Fruit fly (Drosophila melanogaster) whole organism, embryonic: ENCODE measurements around the gene PH4alphaEFB.

ENCODE experiments used
- ATbp ChIP-seq: fragments of 200-800 bp; sonication (Bioruptor generic); optimal IDR thresholded peaks from 2 replicates; lab custom pipeline; 2017; ENCODE audit warnings: missing biosample characterization, mild to moderate bottlenecking, missing genetic modification characterization, missing genetic modification reagents
- Awh ChIP-seq: fragments of 200-800 bp; sonication (Bioruptor generic); IDR thresholded peaks from 2 replicates; pipeline ENCODE4, ENCODE4 v1.3.6; 2022; ENCODE audit warnings: missing biosample characterization, missing genetic modification characterization
- CG10431 ChIP-seq: fragments of 200-800 bp; sonication (Bioruptor generic); optimal IDR thresholded peaks from 3 replicates; lab custom pipeline; 2018; ENCODE audit warnings: missing biosample characterization, mild to moderate bottlenecking, missing genetic modification characterization
- CG11723 ChIP-seq: fragments of 200-800 bp; sonication (Bioruptor generic); optimal IDR thresholded peaks from 2 replicates; lab custom pipeline; 2017; ENCODE audit warnings: missing biosample characterization, mild to moderate bottlenecking, missing genetic modification characterization
- CG12659 ChIP-seq: fragments of 200-800 bp; sonication (Bioruptor generic); optimal IDR thresholded peaks from 3 replicates; lab custom pipeline; 2017; ENCODE audit warnings: mild to moderate bottlenecking, missing biosample characterization, missing genetic modification reagents, missing genetic modification characterization
- CG12942 ChIP-seq: fragments of 200-800 bp; sonication (Bioruptor generic); optimal IDR thresholded peaks from 3 replicates; lab custom pipeline; 2016; ENCODE audit warnings: missing biosample characterization, missing genetic modification characterization
- CG13424 ChIP-seq: fragments of 200-800 bp; sonication (Bioruptor generic); optimal IDR thresholded peaks from 2 replicates; lab custom pipeline; 2019; ENCODE audit warnings: missing biosample characterization, mild to moderate bottlenecking, missing genetic modification characterization, moderate library complexity
- CG13624 ChIP-seq: fragments of 200-800 bp; sonication (Bioruptor generic); optimal IDR thresholded peaks from 2 replicates; lab custom pipeline; 2016; ENCODE audit warnings: missing biosample characterization, missing genetic modification characterization
- CG14441 ChIP-seq: fragments of 200-800 bp; sonication (Bioruptor generic); IDR thresholded peaks from 2 replicates; pipeline ENCODE4 v1.3.6; 2022; ENCODE audit warnings: missing biosample characterization, missing genetic modification characterization
- CG14710 ChIP-seq: fragments of 200-800 bp; sonication (Bioruptor generic); optimal IDR thresholded peaks from 3 replicates; lab custom pipeline; 2019; ENCODE audit warnings: missing biosample characterization, mild to moderate bottlenecking, missing genetic modification characterization, moderate library complexity
- CG1529 ChIP-seq: fragments of 200-800 bp; sonication (Bioruptor generic); optimal IDR thresholded peaks from 3 replicates; lab custom pipeline; 2018; ENCODE audit warnings: missing biosample characterization, missing genetic modification characterization
- CG15696 ChIP-seq: fragments of 200-800 bp; sonication (Bioruptor generic); optimal IDR thresholded peaks from 2 replicates; lab custom pipeline; 2019; ENCODE audit warnings: missing biosample characterization, mild to moderate bottlenecking, missing genetic modification characterization, moderate library complexity
- CG17359 ChIP-seq: fragments of 200-800 bp; sonication (Bioruptor generic); optimal IDR thresholded peaks from 3 replicates; lab custom pipeline; 2018; ENCODE audit warnings: missing biosample characterization, mild to moderate bottlenecking, missing genetic modification characterization, moderate library complexity
- CG17361 ChIP-seq: fragments of 200-800 bp; sonication (Bioruptor generic); IDR thresholded peaks from 3 replicates; pipeline ENCODE4 v1.3.6; 2022; ENCODE audit warnings: missing biosample characterization, missing genetic modification characterization
- CG3163 ChIP-seq: fragments of 200-800 bp; sonication (Bioruptor generic); optimal IDR thresholded peaks from 3 replicates; lab custom pipeline; 2016; ENCODE audit warnings: missing biosample characterization, missing genetic modification characterization
- CG33213 ChIP-seq: fragments of 200-800 bp; sonication (Bioruptor generic); optimal IDR thresholded peaks from 3 replicates; lab custom pipeline; 2016; ENCODE audit warnings: missing biosample characterization, missing genetic modification characterization
- CG33557 ChIP-seq: fragments of 200-800 bp; sonication (Bioruptor generic); optimal IDR thresholded peaks from 2 replicates; lab custom pipeline; 2019; ENCODE audit warnings: missing biosample characterization, mild to moderate bottlenecking, missing genetic modification characterization, moderate library complexity
- CG4820 ChIP-seq: fragments of 200-800 bp; sonication (Bioruptor generic); optimal IDR thresholded peaks from 3 replicates; lab custom pipeline; 2016; ENCODE audit warnings: missing biosample characterization, missing genetic modification characterization
- CG6272 ChIP-seq: fragments of 200-800 bp; sonication (Bioruptor generic); IDR thresholded peaks from 2 replicates; pipeline ENCODE4 v1.3.6; 2022; ENCODE audit warnings: missing biosample characterization, missing genetic modification characterization
- CG6765 ChIP-seq: fragments of 200-800 bp; sonication (Bioruptor generic); optimal IDR thresholded peaks from 3 replicates; lab custom pipeline; 2017; ENCODE audit warnings: missing biosample characterization, mild to moderate bottlenecking, missing genetic modification characterization
- CG8478 ChIP-seq: fragments of >200 bp; optimal IDR thresholded peaks from 2 replicates; lab custom pipeline; 2018
- CG8944 ChIP-seq: fragments of 200-800 bp; sonication (Bioruptor generic); optimal IDR thresholded peaks from 3 replicates; lab custom pipeline; 2016; ENCODE audit warnings: missing biosample characterization, missing genetic modification characterization
- CG9437 ChIP-seq: fragments of 200-800 bp; sonication (Bioruptor generic); optimal IDR thresholded peaks from 2 replicates; lab custom pipeline; 2018; ENCODE audit warnings: missing biosample characterization, mild to moderate bottlenecking, missing genetic modification characterization
- E2f1 ChIP-seq: fragments of 200-800 bp; sonication (Bioruptor generic); IDR thresholded peaks from 2 replicates; pipeline ENCODE4 v1.3.6; 2022; ENCODE audit warnings: missing biosample characterization, missing genetic modification characterization
- Ets65A ChIP-seq: fragments of 200-800 bp; sonication (Bioruptor generic); peaks from one replicate; lab custom pipeline; 2016; ENCODE audit warnings: missing biosample characterization, missing genetic modification characterization
- Fer2 ChIP-seq: fragments of 200-800 bp; sonication (Bioruptor generic); optimal IDR thresholded peaks from 2 replicates; lab custom pipeline; 2018; ENCODE audit warnings: missing biosample characterization, mild to moderate bottlenecking, missing genetic modification characterization, moderate library complexity
- HLH3B ChIP-seq: fragments of 200-800 bp; sonication (Bioruptor generic); IDR thresholded peaks from 2 replicates; pipeline ENCODE4 v1.3.6; 2022; ENCODE audit warnings: missing biosample characterization, missing genetic modification characterization
- Hr39 ChIP-seq: fragments of >200 bp; optimal IDR thresholded peaks from 2 replicates; lab custom pipeline; 2017
- Hsf ChIP-seq: fragments of 200-800 bp; sonication (Bioruptor generic); optimal IDR thresholded peaks from 3 replicates; lab custom pipeline; 2016; ENCODE audit warnings: missing biosample characterization, missing genetic modification characterization
- Med ChIP-seq: fragments of 200-800 bp; sonication (Bioruptor generic); peaks from one replicate; lab custom pipeline; 2016; ENCODE audit warnings: missing biosample characterization, missing genetic modification characterization, mild to moderate bottlenecking, inconsistent platforms, moderate library complexity
- Mrtf ChIP-seq: fragments of 200-800 bp; sonication (Bioruptor generic); IDR thresholded peaks from 3 replicates; pipeline ENCODE4 v1.3.6; 2022; ENCODE audit warnings: missing biosample characterization, missing genetic modification characterization
- NC2β ChIP-seq: fragments of 200-800 bp; sonication (Bioruptor generic); optimal IDR thresholded peaks from 2 replicates; lab custom pipeline; 2016; ENCODE audit warnings: missing biosample characterization, missing genetic modification characterization
- Neu2 ChIP-seq: fragments of 200-800 bp; sonication (Bioruptor generic); optimal IDR thresholded peaks from 3 replicates; lab custom pipeline; 2016; ENCODE audit warnings: missing biosample characterization, missing genetic modification characterization, borderline replicate concordance
- Six4 ChIP-seq: fragments of 200-800 bp; sonication (Bioruptor generic); optimal IDR thresholded peaks from 2 replicates; lab custom pipeline; 2016; ENCODE audit warnings: missing biosample characterization, missing genetic modification characterization
- Spps ChIP-seq: fragments of 200-800 bp; sonication (Bioruptor generic); optimal IDR thresholded peaks from 2 replicates; lab custom pipeline; 2018; ENCODE audit warnings: missing biosample characterization, mild to moderate bottlenecking, missing genetic modification characterization
- Sry-δ ChIP-seq: fragments of 200-800 bp; sonication (Bioruptor generic); optimal IDR thresholded peaks from 2 replicates; lab custom pipeline; 2016; ENCODE audit warnings: missing biosample characterization, missing genetic modification characterization
- aop ChIP-seq: fragments of 200-800 bp; sonication (Bioruptor generic); IDR thresholded peaks from 2 replicates; pipeline ENCODE4 v1.3.6; 2022; ENCODE audit warnings: missing biosample characterization, missing genetic modification characterization
- ato ChIP-seq: fragments of 200-800 bp; sonication (Bioruptor generic); IDR thresholded peaks from 2 replicates; pipeline ENCODE4 v1.3.6; 2022; ENCODE audit warnings: missing biosample characterization, missing genetic modification characterization; ENCODE audit not compliant: partially characterized antibody
- chif ChIP-seq, 2 experiments: fragments of 200-800 bp; sonication (Bioruptor generic); optimal IDR thresholded peaks; 3 replicates each; lab custom pipeline; 2016; ENCODE audit warnings: missing biosample characterization in 2 of 2, missing genetic modification characterization in 2 of 2
- lilli ChIP-seq: fragments of 200-800 bp; sonication (Bioruptor generic); optimal IDR thresholded peaks from 3 replicates; lab custom pipeline; 2016; ENCODE audit warnings: missing biosample characterization, missing genetic modification characterization
- lola ChIP-seq, 3 experiments: fragments of >200 bp in 2 of 3; fragments of 200-800 bp in 1 of 3; sonication (Bioruptor generic) in 1 of 3; optimal IDR thresholded peaks; 2 replicates each; lab custom pipeline; 2017 to 2019; ENCODE audit warnings: missing biosample characterization in 3 of 3, missing genetic modification characterization in 3 of 3, mild to moderate bottlenecking in 1 of 3, moderate library complexity in 1 of 3
- mam ChIP-seq: fragments of 200-800 bp; sonication (Bioruptor generic); optimal IDR thresholded peaks from 3 replicates; lab custom pipeline; 2016; ENCODE audit warnings: missing biosample characterization, missing genetic modification characterization
- prd ChIP-seq, 3 experiments: fragments of >200 bp in 2 of 3; fragments of 200-800 bp in 1 of 3; sonication (Bioruptor generic) in 1 of 3; optimal IDR thresholded peaks in 2 of 3; IDR thresholded peaks in 1 of 3; 2 replicates in 2 of 3; 3 replicates in 1 of 3; pipeline versions ENCODE4 v1.3.6 to Lab custom; 2017 to 2022; ENCODE audit warnings: missing biosample characterization in 1 of 3, missing genetic modification characterization in 1 of 3
- salm ChIP-seq: fragments of 200-800 bp; sonication (Bioruptor generic); optimal IDR thresholded peaks from 2 replicates; lab custom pipeline; 2018; ENCODE audit warnings: missing biosample characterization, mild to moderate bottlenecking, missing genetic modification characterization
- slbo ChIP-seq: fragments of 200-800 bp; sonication (Bioruptor generic); IDR thresholded peaks from 2 replicates; pipeline ENCODE4 v1.3.6; 2022; ENCODE audit warnings: missing biosample characterization, missing genetic modification characterization
- tap ChIP-seq: fragments of 200-800 bp; optimal IDR thresholded peaks from 3 replicates; lab custom pipeline; 2019; ENCODE audit warnings: missing biosample characterization, mild to moderate bottlenecking, missing genetic modification characterization, moderate library complexity
- trh ChIP-seq: fragments of 200-800 bp; sonication (Bioruptor generic); optimal IDR thresholded peaks from 2 replicates; lab custom pipeline; 2016; ENCODE audit warnings: missing biosample characterization, missing genetic modification characterization
- tup ChIP-seq: fragments of 200-800 bp; sonication (Bioruptor generic); optimal IDR thresholded peaks from 2 replicates; lab custom pipeline; 2016; ENCODE audit warnings: missing biosample characterization, mild to moderate bottlenecking, missing genetic modification characterization, moderate library complexity
- usp ChIP-seq: fragments of >200 bp; optimal IDR thresholded peaks from 2 replicates; lab custom pipeline; 2017; ENCODE audit warnings: missing biosample characterization, missing genetic modification characterization
- zf30C ChIP-seq: fragments of 200-800 bp; sonication (Bioruptor generic); optimal IDR thresholded peaks from 3 replicates; lab custom pipeline; 2018; ENCODE audit warnings: missing biosample characterization, mild to moderate bottlenecking, missing genetic modification characterization

PH4alphaEFB gene

dm6 chr3R:30531989-30532653 lies 66.3 kb downstream of the PH4alphaEFB start, which contains the start of gene tmod (continued):
- TF ChIP-seq CG33213 (GFP tag; lab: Kevin White, UChicago) (peak; percentile 24), CG6765 (GFP tag; lab: Kevin White, UChicago) (peak; percentile 3), Ets65A (GFP tag; lab: Kevin White, UChicago) (peak; percentile 91), lilli (GFP tag; lab: Kevin White, UChicago) (peak; percentile 1), CG1529 (peak; percentile 21), CG9437 (GFP tag; lab: Kevin White, UChicago) (no peak), Six4 (peak; percentile 50), mam (GFP tag; lab: Kevin White, UChicago) (peak; percentile 37), CG14710 (peak; percentile 60), CG8478 (lab: Kevin White, UChicago) (peak; percentile 50), slbo (GFP tag; lab: Robert Waterston, UW) (no peak), CG8944 (GFP tag; lab: Kevin White, UChicago) (peak; percentile 41), HLH3B (GFP tag; lab: Robert Waterston, UW) (peak; percentile 10; the same call in 1 of the 2 replicates), CG13424 (tag; lab: Kevin White, UChicago) (peak; percentile 63), NC2β (no peak), Spps (tag; lab: Kevin White, UChicago) (peak; percentile 35), CG15696 (tag; lab: Kevin White, UChicago) (peak; percentile 5), Mrtf (GFP tag; lab: Robert Waterston, UW) (no peak), CG12942 (GFP tag; lab: Kevin White, UChicago) (peak; percentile 27), prd (optimal IDR thresholded peaks at IDR 0.05; lab: Kevin White, UChicago) (no peak), prd (GFP tag; IDR thresholded peaks at IDR 0.05; lab: Robert Waterston, UW) (peak; percentile 59; the same call in 2 of the 3 replicates), E2f1 (GFP tag; lab: Robert Waterston, UW) (peak; percentile 24; the same call in 1 of the 2 replicates), CG12659 (GFP tag; lab: Kevin White, UChicago) (peak; percentile 3), zf30C (GFP tag; lab: Kevin White, UChicago) (peak; percentile 32), tup (no peak), Hr39 (lab: Kevin White, UChicago) (no peak), ATbp (peak; percentile 45), Neu2 (no peak), trh (GFP tag; lab: Kevin White, UChicago) (no peak), Med (peak; percentile 81), CG3163 (GFP tag; lab: Kevin White, UChicago) (no peak), Awh (GFP tag; lab: Robert Waterston, UW) (no peak), CG13624 (GFP tag; lab: Kevin White, UChicago) (no peak), CG6272 (GFP tag; lab: Robert Waterston, UW) (no peak), CG11723 (GFP tag; lab: Kevin White, UChicago) (peak; percentile 39), tap (tag; lab: Kevin White, UChicago) (peak; percentile 46), CG17359 (peak; percentile 66), aop (GFP tag; lab: Robert Waterston, UW) (peak; percentile 95), usp (GFP tag; lab: Kevin White, UChicago) (no peak), Fer2 (tag; lab: Kevin White, UChicago) (no peak), salm (tag; lab: Kevin White, UChicago) (peak; percentile 61), CG17361 (GFP tag; lab: Robert Waterston, UW) (no peak), CG14441 (GFP tag; lab: Robert Waterston, UW) (0 out of 2 replicates have a peak, but pooled peaks have one; percentile 5), ato (GFP tag; lab: Robert Waterston, UW) (no peak), chif (GFP tag; optimal IDR thresholded peaks at IDR 0.05; lab: Kevin White, UChicago) (peak; percentile 27 to 56), CG10431 (GFP tag; lab: Kevin White, UChicago) (no peak), CG4820 (peak; percentile 43), CG33557 (GFP tag; lab: Kevin White, UChicago) (peak; percentile 9), lola (GFP tag; optimal IDR thresholded peaks at IDR 0.05; lab: Kevin White, UChicago) (peak in 1 of 3 experiments; percentile 49), Sry-δ (GFP tag; lab: Kevin White, UChicago) (peak; percentile 1), Hsf (GFP tag; lab: Kevin White, UChicago) (no peak)
